Fruit fly (Drosophila melanogaster) whole organism, prepupa: ENCODE data around the gene slow.

Source experiments
- CG16779 ChIP-seq: fragments of 200-800 bp; sonication (Bioruptor generic); optimal IDR thresholded peaks from 3 replicates; lab custom pipeline; 2017; ENCODE audit warnings: missing biosample characterization, mild to moderate bottlenecking, missing genetic modification characterization
- CG6854 ChIP-seq: fragments of 200-800 bp; sonication (Bioruptor generic); optimal IDR thresholded peaks from 2 replicates; lab custom pipeline; 2017; ENCODE audit warnings: missing biosample characterization, mild to moderate bottlenecking, missing genetic modification characterization
- CG8119 ChIP-seq: fragments of 200-800 bp; sonication (Bioruptor generic); IDR thresholded peaks from 3 replicates; pipeline ENCODE4 v1.3.6; 2022; ENCODE audit warnings: missing biosample characterization, missing genetic modification characterization
- CG9139 ChIP-seq: fragments of 200-800 bp; sonication (Bioruptor generic); optimal IDR thresholded peaks from 3 replicates; lab custom pipeline; 2017; ENCODE audit warnings: missing biosample characterization, mild to moderate bottlenecking, missing genetic modification characterization
- Gug ChIP-seq: fragments of 200-800 bp; sonication (Bioruptor generic); IDR thresholded peaks from 2 replicates; pipeline ENCODE4 v1.3.6; 2022; ENCODE audit warnings: missing biosample characterization, missing genetic modification characterization
- esn ChIP-seq: fragments of 200-800 bp; sonication (Bioruptor generic); optimal IDR thresholded peaks from 2 replicates; lab custom pipeline; 2016; ENCODE audit warnings: missing biosample characterization, mild to moderate bottlenecking, missing genetic modification characterization, moderate library complexity
- svp ChIP-seq: fragments of 200-800 bp; sonication (Bioruptor generic); peaks from one replicate; lab custom pipeline; 2016; ENCODE audit warnings: missing biosample characterization, missing genetic modification characterization

DNA sequence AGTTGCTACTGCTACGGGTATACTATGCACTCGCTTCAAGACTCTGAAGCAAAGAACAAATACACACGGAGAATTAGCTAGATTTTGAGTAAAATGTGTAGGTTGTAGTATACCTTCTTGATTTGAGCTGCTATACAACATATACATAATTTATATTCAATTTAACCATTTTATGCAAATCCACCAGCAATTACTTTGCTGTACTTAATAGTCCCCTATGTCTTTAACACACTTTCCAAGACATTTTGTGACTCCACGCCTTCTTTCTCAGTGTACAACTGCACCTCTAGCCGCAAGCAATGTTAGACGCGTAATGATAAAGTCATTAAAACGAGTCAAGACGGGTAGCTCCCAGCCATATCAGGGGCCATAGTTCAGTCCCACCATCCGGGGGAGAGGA lies 47.7 kb upstream of the slow start:
- peak; percentile 5 for TF ChIP-seq CG16779 (tag; lab: Kevin White, UChicago)
- TF ChIP-seq Gug (GFP tag; lab: Robert Waterston, UW), result peak; percentile 34; the same call in 1 of the 2 replicates
- TF ChIP-seq CG6854, result no peak
- TF ChIP-seq CG9139, result peak; percentile 46
- TF ChIP-seq svp (GFP tag; lab: Kevin White, UChicago), result no peak
- no peak for TF ChIP-seq esn
- peak; percentile 55; the same call in 2 of the 3 replicates for TF ChIP-seq CG8119 (GFP tag; lab: Robert Waterston, UW)
